Worm (Caenorhabditis elegans) whole organism, early embryonic: ENCODE data around the gene spp-24.

Experiments used
- F13C5.2 ChIP-seq: sonication (generic microtip); optimal IDR thresholded peaks from 2 replicates; lab custom pipeline; 2017; ENCODE audit warnings: mild to moderate bottlenecking, missing genetic modification characterization, inconsistent platforms, missing compliant biosample characterization
- aly-1 ChIP-seq: sonication (generic microtip); optimal IDR thresholded peaks from 2 replicates; lab custom pipeline; 2016; ENCODE audit warnings: missing genetic modification characterization, missing compliant biosample characterization
- ama-1 ChIP-seq: fragments of 150-350 bp; optimal IDR thresholded peaks from 2 replicates; lab custom pipeline; 2014
- ceh-13 ChIP-seq: fragments of 200-800 bp; sonication (Bioruptor generic); optimal IDR thresholded peaks from 2 replicates; lab custom pipeline; 2018; ENCODE audit warnings: mild to moderate bottlenecking, missing genetic modification characterization, missing compliant biosample characterization
- ceh-36 ChIP-seq: sonication (generic microtip); optimal IDR thresholded peaks from 2 replicates; lab custom pipeline; 2016; ENCODE audit warnings: missing genetic modification characterization, inconsistent platforms, missing compliant biosample characterization
- hmg-4 ChIP-seq: fragments of 200-800 bp; sonication (Bioruptor generic); optimal IDR thresholded peaks from 2 replicates; lab custom pipeline; 2018; ENCODE audit warnings: mild to moderate bottlenecking, missing genetic modification characterization, missing compliant biosample characterization
- scrt-1 ChIP-seq: fragments of 200-800 bp; sonication (Bioruptor generic); IDR thresholded peaks from 2 replicates; pipeline ENCODE4 v1.3.6; 2022; ENCODE audit warnings: missing genetic modification characterization, missing compliant biosample characterization
- tbx-11 ChIP-seq: fragments of 200-800 bp; sonication (Bioruptor generic); IDR thresholded peaks from 2 replicates; pipeline ENCODE4 v1.3.6; 2022; ENCODE audit warnings: missing genetic modification characterization, missing compliant biosample characterization
- tra-4 ChIP-seq: sonication (generic microtip); optimal IDR thresholded peaks from 2 replicates; lab custom pipeline; 2017; ENCODE audit warnings: missing genetic modification characterization, missing compliant biosample characterization

ce11 chrII:50862-51261 lies 11.5 kb upstream of the spp-24 start:
- TF ChIP-seq hmg-4, result no peak
- no peak for TF ChIP-seq tbx-11
- TF ChIP-seq ama-1 (lab: Kevin White, UChicago), result no peak
- no peak for TF ChIP-seq scrt-1 (GFP tag; lab: Robert Waterston, UW)
- no peak for TF ChIP-seq ceh-13 (GFP tag; lab: Kevin White, UChicago)
- TF ChIP-seq aly-1, result no peak
- TF ChIP-seq tra-4 (tag; lab: Kevin White, UChicago), result no peak
- no peak for TF ChIP-seq F13C5.2 (tag; lab: Kevin White, UChicago)
- TF ChIP-seq ceh-36 (tag; lab: Kevin White, UChicago), result no peak
